Worm (Caenorhabditis elegans) whole organism, L4 larva: ENCODE measurements around the gene srx-97.

Experiments
- F49E8.2 ChIP-seq: sonication (generic microtip); optimal IDR thresholded peaks from 2 replicates; lab custom pipeline; 2016; ENCODE audit warnings: missing compliant biosample characterization, mild to moderate bottlenecking, missing genetic modification characterization, borderline replicate concordance
- cey-2 ChIP-seq: sonication (generic microtip); optimal IDR thresholded peaks from 3 replicates; lab custom pipeline; 2017; ENCODE audit warnings: missing genetic modification characterization, mild to moderate bottlenecking, missing compliant biosample characterization, antibody characterized with exemption, borderline replicate concordance; ENCODE audit not compliant: insufficient read depth
- ctbp-1 ChIP-seq: fragments of 200-800 bp; sonication (Bioruptor generic); IDR thresholded peaks from 2 replicates; pipeline ENCODE4 v1.3.6; 2022; ENCODE audit warnings: missing genetic modification reagents, missing genetic modification characterization, missing compliant biosample characterization
- daf-8 ChIP-seq: fragments of 200-800 bp; sonication (Bioruptor generic); IDR thresholded peaks from 2 replicates; pipeline ENCODE4 v1.3.6; 2022; ENCODE audit warnings: missing genetic modification characterization, missing compliant biosample characterization
- jun-1 ChIP-seq: fragments of 150-350 bp; optimal IDR thresholded peaks from 2 replicates; lab custom pipeline; 2014; ENCODE audit warnings: missing biosample characterization, missing genetic modification reagents, missing genetic modification characterization
- mdl-1 ChIP-seq, 2 experiments: fragments of 150-350 bp in 1 of 2; sonication (generic microtip) in 1 of 2; optimal IDR thresholded peaks; 2 replicates each; lab custom pipeline; 2014 to 2017; ENCODE audit warnings: missing biosample characterization in 2 of 2, missing genetic modification characterization in 2 of 2
- nhr-237 ChIP-seq: sonication (generic microtip); optimal IDR thresholded peaks from 2 replicates; lab custom pipeline; 2017; ENCODE audit warnings: missing biosample characterization, missing genetic modification characterization
- nhr-28 ChIP-seq: fragments of 150-350 bp; optimal IDR thresholded peaks from 2 replicates; lab custom pipeline; 2014; ENCODE audit warnings: missing biosample characterization, missing genetic modification characterization
- php-3 ChIP-seq: fragments of 200-800 bp; sonication (Bioruptor generic); IDR thresholded peaks from 2 replicates; pipeline ENCODE4 v1.3.6; 2022; ENCODE audit warnings: missing genetic modification reagents, missing genetic modification characterization, missing compliant biosample characterization
- unc-62 ChIP-seq, 3 experiments: fragments of 150-350 bp in 1 of 3; sonication (generic microtip); optimal IDR thresholded peaks in 2 of 3; peaks in 1 of 3; 1 replicate in 1 of 3; 2 replicates in 2 of 3; lab custom pipeline; 2014 to 2017; ENCODE audit warnings: missing biosample characterization in 3 of 3, missing genetic modification characterization in 3 of 3, missing genetic modification reagents in 3 of 3, missing genotype in 1 of 3

DNA sequence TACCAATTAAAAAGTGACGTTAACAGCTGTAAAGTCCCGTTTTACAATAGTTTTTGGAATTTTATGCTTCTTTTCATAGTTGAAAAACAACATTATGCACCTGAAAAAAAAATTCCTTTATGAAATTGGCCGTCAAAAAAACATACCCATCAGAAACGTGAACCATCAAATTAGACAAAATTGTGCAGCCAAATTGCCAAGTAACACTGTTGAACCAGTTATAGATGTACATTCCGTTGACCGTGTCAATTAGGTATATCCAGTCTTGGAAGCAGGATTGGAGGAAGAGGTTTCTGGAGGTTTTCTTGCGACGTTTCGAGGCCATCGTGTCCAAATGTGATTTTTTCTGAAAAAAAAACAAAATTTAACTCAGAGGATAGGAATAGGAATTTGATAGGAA, at the start of gene srx-97:
- TF ChIP-seq daf-8 (GFP tag; lab: Robert Waterston, UW) (no peak), jun-1 (no peak), php-3 (GFP tag; lab: Robert Waterston, UW) (no peak), unc-62 (GFP tag; optimal IDR thresholded peaks at IDR 0.05 in 1 of 2; lab: Kevin White, UChicago) (no peak), unc-62 (tag; optimal IDR thresholded peaks at IDR 0.05; lab: Kevin White, UChicago) (no peak), ctbp-1 (GFP tag; lab: Robert Waterston, UW) (no peak), mdl-1 (tag; optimal IDR thresholded peaks at IDR 0.05; lab: Kevin White, UChicago) (no peak), nhr-28 (tag; lab: Kevin White, UChicago) (no peak), F49E8.2 (tag; lab: Kevin White, UChicago) (no peak), nhr-237 (tag; lab: Kevin White, UChicago) (no peak), cey-2 (tag; lab: Kevin White, UChicago) (no peak)
